Fruit fly (Drosophila melanogaster): ENCODE measurements around the gene CG6996.

DNA sequence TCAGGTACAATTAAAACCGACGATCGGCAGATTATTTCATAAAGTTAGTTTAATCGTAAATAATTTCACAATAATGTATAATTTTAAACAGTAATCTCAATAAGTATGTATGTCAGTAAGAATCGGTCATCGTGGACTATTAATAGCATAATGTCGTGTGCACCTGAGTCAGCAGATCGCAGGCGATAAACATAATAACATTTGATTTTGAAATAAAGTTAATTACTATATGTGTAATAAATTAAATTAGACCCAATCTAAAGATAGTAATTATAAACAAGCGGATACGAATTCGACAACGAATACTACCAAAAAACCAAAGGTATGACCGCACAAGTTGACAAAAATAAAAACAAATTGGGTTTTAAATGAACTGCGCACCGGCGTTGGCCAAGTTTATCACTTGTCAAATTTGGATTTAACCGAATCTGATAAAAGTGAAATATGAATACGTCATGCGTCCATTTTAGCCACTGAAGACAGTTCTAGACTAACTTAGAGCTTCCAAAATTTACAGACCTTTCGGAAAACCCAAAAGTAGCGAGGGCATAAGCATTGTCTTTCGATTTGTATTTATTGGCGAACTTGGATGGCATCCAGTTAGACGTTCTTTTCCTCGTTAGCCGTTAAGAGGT, at the start of gene CG6996:
- TF ChIP-seq CG1024 (GFP tag; IDR thresholded peaks at IDR 0.05) (no peak), HLHmδ (GFP tag; optimal IDR thresholded peaks at IDR 0.05) (no peak)

Data from whole organism, embryonic.